Worm (Caenorhabditis elegans): Measurements from ENCODE around the gene mes-2.

DNA sequence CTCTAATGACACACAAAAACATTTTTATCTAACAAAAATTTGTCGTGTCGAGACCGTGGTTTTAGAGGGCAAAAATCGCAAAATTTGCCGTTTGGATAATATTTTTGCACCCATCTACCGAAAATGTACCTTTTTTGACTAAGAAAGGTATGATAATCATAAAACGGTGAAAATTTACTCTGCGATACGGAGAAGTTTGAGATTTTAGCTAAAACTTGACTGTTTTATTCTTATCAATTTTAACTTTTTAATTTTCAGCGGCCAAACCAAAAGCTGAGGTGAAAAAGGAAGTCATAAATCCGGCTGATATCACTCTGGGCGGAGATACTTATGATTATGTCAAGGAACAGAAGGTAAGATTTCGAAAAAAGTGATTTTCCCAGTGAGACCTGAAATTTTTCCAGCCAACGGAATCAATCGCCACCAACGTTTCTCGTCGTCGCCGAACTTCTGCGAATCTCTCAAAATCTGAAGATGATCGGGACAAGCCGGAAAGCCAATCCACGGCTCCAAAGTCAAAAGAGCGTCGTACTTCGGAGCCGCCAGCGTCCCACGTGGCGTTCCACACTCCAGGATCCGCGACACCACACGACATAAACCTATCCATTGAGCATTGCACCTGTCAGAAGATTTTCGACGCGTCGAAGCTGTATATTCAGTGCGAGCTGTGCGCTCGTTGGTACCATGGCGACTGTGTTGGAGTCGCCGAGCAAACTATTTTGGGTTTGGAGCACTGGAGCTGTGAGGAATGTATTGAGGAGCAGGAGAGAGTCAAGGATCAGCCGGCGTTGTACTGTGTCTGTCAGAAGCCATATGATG is 22.6 kb downstream of the mes-2 start:
- TF ChIP-seq flt-1 (GFP tag; IDR thresholded peaks at IDR 0.05) (no peak), cog-1 (tag; optimal IDR thresholded peaks at IDR 0.05) (no peak), T22C8.4 (GFP tag; IDR thresholded peaks at IDR 0.05) (no peak), ztf-23 (GFP tag; IDR thresholded peaks at IDR 0.05) (no peak), ref-1 (GFP tag; conservative IDR thresholded peaks at IDR 0.05) (no peak), klf-2 (GFP tag; conservative IDR thresholded peaks at IDR 0.05) (no peak), ztf-29 (GFP tag; IDR thresholded peaks at IDR 0.05) (no peak)
